Worm (Caenorhabditis elegans) whole organism, young adult: ENCODE results near the gene B0432.9.

Source experiments
- F10E7.11 ChIP-seq: sonication (generic microtip); optimal IDR thresholded peaks from 2 replicates; lab custom pipeline; 2017; ENCODE audit warnings: mild to moderate bottlenecking, missing genetic modification characterization, moderate library complexity, missing compliant biosample characterization
- F37B4.10 ChIP-seq: fragments of 200-800 bp; sonication (Bioruptor generic); IDR thresholded peaks from 2 replicates; pipeline ENCODE4 v1.3.6; 2022; ENCODE audit warnings: missing genetic modification characterization, missing compliant biosample characterization
- F57A8.1 ChIP-seq: fragments of 200-800 bp; sonication (Bioruptor generic); optimal IDR thresholded peaks from 2 replicates; lab custom pipeline; 2018; ENCODE audit warnings: mild to moderate bottlenecking, missing genetic modification characterization, moderate library complexity, missing compliant biosample characterization
- ama-1 ChIP-seq, 3 experiments: fragments of 150-350 bp in 1 of 3; sonication (generic microtip) in 2 of 3; optimal IDR thresholded peaks; 2 replicates each; lab custom pipeline; 2014 to 2018; ENCODE audit warnings: missing biosample characterization in 2 of 3, missing genetic modification characterization in 2 of 3, missing genetic modification reagents in 2 of 3
- aptf-2 ChIP-seq: fragments of 200-800 bp; sonication (Bioruptor generic); conservative IDR thresholded peaks from 2 replicates; pipeline ENCODE4 v1.3.6; 2022; ENCODE audit warnings: missing genetic modification reagents, missing genetic modification characterization, missing compliant biosample characterization
- atf-7 ChIP-seq: sonication (generic microtip); optimal IDR thresholded peaks from 2 replicates; lab custom pipeline; 2017; ENCODE audit warnings: mild to moderate bottlenecking, missing genetic modification characterization, missing compliant biosample characterization
- bed-1 ChIP-seq: fragments of 200-800 bp; sonication (Bioruptor generic); IDR thresholded peaks from 2 replicates; pipeline ENCODE4 v1.3.6; 2022; ENCODE audit warnings: missing genetic modification reagents, missing genetic modification characterization, missing compliant biosample characterization
- hlh-12 ChIP-seq: sonication (generic microtip); optimal IDR thresholded peaks from 2 replicates; lab custom pipeline; 2016; ENCODE audit warnings: missing genetic modification characterization, missing compliant biosample characterization
- hlh-26 ChIP-seq: fragments of 200-800 bp; sonication (Bioruptor generic); conservative IDR thresholded peaks from 2 replicates; pipeline ENCODE4 v1.3.6; 2022; ENCODE audit warnings: missing genetic modification reagents, missing genetic modification characterization, missing compliant biosample characterization
- lsl-1 ChIP-seq: fragments of 200-800 bp; sonication (Bioruptor generic); optimal IDR thresholded peaks from 2 replicates; lab custom pipeline; 2018; ENCODE audit warnings: mild to moderate bottlenecking, missing genetic modification characterization, moderate library complexity, missing compliant biosample characterization
- lsy-27 ChIP-seq: sonication (generic microtip); optimal IDR thresholded peaks from 2 replicates; lab custom pipeline; 2017; ENCODE audit warnings: missing genetic modification characterization, mild to moderate bottlenecking, missing compliant biosample characterization, antibody characterized with exemption, missing genotype, borderline replicate concordance; ENCODE audit not compliant: insufficient read depth
- madf-6 ChIP-seq: fragments of 200-800 bp; sonication (Bioruptor generic); IDR thresholded peaks from 2 replicates; pipeline ENCODE4 v1.3.6; 2022; ENCODE audit warnings: missing genetic modification reagents, missing genetic modification characterization, missing compliant biosample characterization
- mel-28 ChIP-seq: sonication (generic microtip); optimal IDR thresholded peaks from 2 replicates; lab custom pipeline; 2016; ENCODE audit warnings: borderline replicate concordance, mild to moderate bottlenecking, missing genetic modification characterization, missing compliant biosample characterization
- nhr-120 ChIP-seq: fragments of 200-800 bp; sonication (Bioruptor generic); IDR thresholded peaks from 2 replicates; pipeline ENCODE4 v1.3.6; 2022; ENCODE audit warnings: missing genetic modification characterization, missing compliant biosample characterization
- nhr-80 ChIP-seq: sonication (generic microtip); optimal IDR thresholded peaks from 2 replicates; lab custom pipeline; 2016; ENCODE audit warnings: missing genetic modification characterization, missing compliant biosample characterization
- pbrm-1 ChIP-seq: fragments of 200-800 bp; sonication (Bioruptor generic); IDR thresholded peaks from 2 replicates; pipeline ENCODE4 v1.3.6; 2022; ENCODE audit warnings: missing genetic modification reagents, missing genetic modification characterization, missing compliant biosample characterization
- sptf-2 ChIP-seq: fragments of 200-800 bp; sonication (Bioruptor generic); optimal IDR thresholded peaks from 2 replicates; lab custom pipeline; 2018; ENCODE audit warnings: mild to moderate bottlenecking, missing genetic modification characterization, missing compliant biosample characterization
- unc-130 ChIP-seq: sonication (generic microtip); optimal IDR thresholded peaks from 2 replicates; lab custom pipeline; 2016; ENCODE audit warnings: missing genetic modification reagents, missing genetic modification characterization, missing compliant biosample characterization
- ztf-22 ChIP-seq: fragments of 200-800 bp; sonication (Bioruptor generic); optimal IDR thresholded peaks from 2 replicates; lab custom pipeline; 2018; ENCODE audit warnings: mild to moderate bottlenecking, missing genetic modification characterization, moderate library complexity, missing compliant biosample characterization
- ztf-28 ChIP-seq: fragments of 200-800 bp; sonication (Bioruptor generic); IDR thresholded peaks from 2 replicates; pipeline ENCODE4 v1.3.6; 2022; ENCODE audit warnings: missing genetic modification reagents, missing genetic modification characterization, missing compliant biosample characterization

B0432.9 gene

DNA sequence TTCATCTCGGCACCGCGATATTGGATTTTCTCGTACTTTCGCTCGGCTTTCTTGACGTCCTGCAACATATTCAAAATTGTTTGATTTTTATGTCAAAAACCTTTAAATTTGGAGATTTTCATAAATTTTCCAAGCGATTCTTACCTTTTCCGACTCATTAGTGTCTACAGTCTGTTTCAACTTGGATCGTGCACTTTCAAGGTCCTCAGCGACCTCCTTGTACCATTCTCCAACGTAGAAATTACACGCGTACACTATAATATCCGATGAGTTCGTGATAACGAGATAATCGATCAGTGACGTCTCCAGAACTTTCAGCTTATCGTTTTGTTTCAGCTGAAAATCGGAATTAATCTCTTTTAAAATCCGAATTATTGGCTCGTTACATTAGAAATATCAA is 35.8 kb downstream of the B0432.9 start:
- TF ChIP-seq ztf-28, result no peak
- TF ChIP-seq hlh-12, result no peak
- no peak for TF ChIP-seq aptf-2
- TF ChIP-seq pbrm-1 (GFP tag; lab: Robert Waterston, UW), result no peak
- no peak for TF ChIP-seq hlh-26
- no peak for TF ChIP-seq lsl-1 (GFP tag; lab: Kevin White, UChicago)

DNA sequence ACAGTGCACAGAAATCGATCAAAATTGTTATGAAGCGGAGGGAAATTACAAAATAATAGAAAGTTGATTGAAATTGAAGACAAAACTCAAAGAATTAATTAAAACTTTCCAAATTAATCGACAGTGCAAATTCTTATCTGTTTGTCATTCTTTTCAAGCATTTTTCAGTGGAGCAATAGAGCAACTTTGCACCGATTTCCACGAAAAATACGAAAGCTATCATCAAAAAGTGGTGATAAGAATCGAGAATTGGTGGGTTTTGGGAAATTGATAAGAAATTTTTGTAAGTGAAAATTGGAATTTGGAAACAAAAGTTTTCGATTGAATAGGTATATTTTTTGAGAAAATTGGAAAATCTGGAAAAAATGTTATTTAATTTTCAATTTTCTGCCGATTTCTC is 43.5 kb downstream of the B0432.9 start:
- TF ChIP-seq F10E7.11 (tag; lab: Kevin White, UChicago), result no peak
- no peak for TF ChIP-seq ama-1 (optimal IDR thresholded peaks at IDR 0.05; lab: Kevin White, UChicago)
- TF ChIP-seq ama-1 (GFP tag; optimal IDR thresholded peaks at IDR 0.05; lab: Kevin White, UChicago), result no peak
- no peak for TF ChIP-seq F37B4.10
- TF ChIP-seq F57A8.1 (GFP tag; lab: Kevin White, UChicago), result no peak
- peak; percentile 72 for TF ChIP-seq nhr-80 (tag; lab: Kevin White, UChicago)
- no peak for TF ChIP-seq bed-1

DNA sequence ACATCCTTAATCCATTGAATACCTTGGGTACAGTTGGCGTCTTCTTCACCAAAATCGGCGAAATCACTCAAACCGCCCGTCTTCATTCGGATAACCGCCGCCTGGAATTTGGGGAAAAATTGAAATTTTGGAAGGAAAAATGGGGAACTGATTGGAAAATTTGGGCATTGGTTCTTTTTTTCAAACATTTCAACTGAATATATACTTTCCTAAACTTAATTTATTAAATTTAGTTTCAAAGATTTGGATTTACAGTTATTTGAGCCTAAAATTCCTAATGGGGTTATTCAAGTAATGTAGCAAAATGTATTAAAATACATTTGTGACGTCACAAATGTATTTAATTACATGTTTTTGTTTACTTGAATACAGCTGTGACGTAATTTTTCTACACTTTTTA is 45.8 kb downstream of the B0432.9 start, which contains the start of gene laat-1:
Gene laat-1 (minus strand): TSS at position 101 of the 400 bp plus-strand sequence.
- TF ChIP-seq lsy-27 (tag; lab: Kevin White, UChicago) (no peak), bed-1 (0 out of 2 replicates have a peak, but pooled peaks have one; percentile 22)

DNA sequence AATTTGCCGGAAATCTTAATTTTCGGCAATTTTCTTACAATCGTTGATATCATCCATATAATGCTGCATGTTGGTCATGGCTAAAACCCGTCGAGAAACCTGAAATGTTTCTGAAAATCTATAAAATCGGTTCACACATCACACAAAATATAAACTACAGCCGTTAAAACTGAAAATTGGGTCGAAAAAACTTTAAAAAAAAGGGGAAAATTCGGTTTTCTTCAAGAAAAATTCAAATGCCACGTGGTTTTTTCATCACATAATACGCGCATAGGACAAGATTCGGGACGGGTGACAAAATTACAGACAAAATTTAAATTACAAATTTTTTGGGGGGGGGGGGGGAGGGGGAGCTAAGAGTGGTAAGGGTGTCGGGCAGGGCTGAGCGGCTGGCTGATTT is 50.9 kb downstream of the B0432.9 start, which contains the start of gene Y43H11AL.1:
Gene Y43H11AL.1 (minus strand): TSS at position 101 of the 400 bp plus-strand sequence.
- no peak for TF ChIP-seq unc-130 (GFP tag; lab: Kevin White, UChicago)
- TF ChIP-seq hlh-12, result no peak
- no peak for TF ChIP-seq atf-7 (tag; lab: Kevin White, UChicago)
- TF ChIP-seq sptf-2 (GFP tag; lab: Kevin White, UChicago), result no peak
- no peak for TF ChIP-seq F37B4.10
- TF ChIP-seq madf-6 (GFP tag; lab: Robert Waterston, UW), result no peak
- TF ChIP-seq mel-28, result no peak
- TF ChIP-seq ztf-22 (GFP tag; lab: Kevin White, UChicago), result no peak
- TF ChIP-seq nhr-120 (GFP tag; lab: Robert Waterston, UW), result no peak
- TF ChIP-seq, all 124 proteins: peak for 0
